Worm (Caenorhabditis elegans): Measurements from ENCODE around the gene ndua-12.

ce11 chrIV:2750607-2751006, 31.0 kb upstream of the ndua-12 start:
- TF ChIP-seq lim-7 (GFP tag; IDR thresholded peaks at IDR 0.05): no peak
- no peak for TF ChIP-seq jun-1 (tag; optimal IDR thresholded peaks at IDR 0.05)
- TF ChIP-seq snpc-4 (tag; optimal IDR thresholded peaks at IDR 0.05): no peak
- no peak for TF ChIP-seq lsy-2 (tag; optimal IDR thresholded peaks at IDR 0.05)
- no peak for TF ChIP-seq daf-19 (GFP tag; conservative IDR thresholded peaks at IDR 0.05)
- TF ChIP-seq cey-2 (tag; optimal IDR thresholded peaks at IDR 0.05; ENCODE audit: borderline replicate concordance, insufficient read depth): no peak
- TF ChIP-seq nhr-11 (tag; optimal IDR thresholded peaks at IDR 0.05): no peak
- no peak for TF ChIP-seq nhr-42 (GFP tag; IDR thresholded peaks at IDR 0.05)
- no peak for TF ChIP-seq ZK546.5 (tag; optimal IDR thresholded peaks at IDR 0.05)

All from whole organism, L4 larva.